Fruit fly (Drosophila melanogaster): Measurements from ENCODE around the gene stwl.

DNA sequence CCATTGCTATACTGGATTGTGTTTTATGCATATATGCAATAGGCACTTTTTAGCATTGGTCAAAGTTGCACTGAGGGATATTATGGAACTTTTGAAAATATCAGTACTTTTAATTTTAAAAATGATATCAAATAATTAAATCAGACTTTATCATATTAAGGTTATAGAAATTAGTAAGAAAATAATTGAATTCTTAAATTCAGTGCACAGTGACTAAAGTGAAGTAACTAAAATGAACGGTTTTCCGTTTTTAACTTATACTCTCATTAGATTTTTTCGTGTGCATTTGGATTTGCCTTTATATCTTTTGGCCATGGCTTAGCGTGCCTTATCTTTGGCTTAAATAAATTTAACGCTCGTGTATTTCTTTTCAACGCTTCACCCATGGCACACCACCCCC, 30.9 kb upstream of the stwl start:
- TF ChIP-seq sv (GFP tag; optimal IDR thresholded peaks at IDR 0.05) (no peak), OdsH (GFP tag; optimal IDR thresholded peaks at IDR 0.05) (no peak), Hr83 (GFP tag; optimal IDR thresholded peaks at IDR 0.05; ENCODE audit: poor library complexity, severe bottlenecking) (no peak), Abd-B (GFP tag; optimal IDR thresholded peaks at IDR 0.05) (no peak)

Data from whole organism, wandering third instar larva.